Worm (Caenorhabditis elegans): ENCODE data around the gene ptr-20.

- TF ChIP-seq egl-18 (GFP tag; IDR thresholded peaks at IDR 0.05) (no peak), C17E4.6 (GFP tag; IDR thresholded peaks at IDR 0.05) (no peak), unc-62 (GFP tag; optimal IDR thresholded peaks at IDR 0.05) (no peak), F49E8.2 (tag; optimal IDR thresholded peaks at IDR 0.05; ENCODE audit: insufficient read depth) (no peak), B0261.1 (tag; optimal IDR thresholded peaks at IDR 0.05) (no peak), ekl-4 (GFP tag; IDR thresholded peaks at IDR 0.05) (no peak)
These were observed 46.3 kb downstream of the ptr-20 start for ce11 chrII:15204069-15204850.
